Worm (Caenorhabditis elegans) whole organism, young adult: ENCODE results near the gene hut-1.

ENCODE experiments used
- B0336.3 ChIP-seq: fragments of 200-800 bp; sonication (Bioruptor generic); IDR thresholded peaks from 2 replicates; pipeline ENCODE4 v1.3.6; 2022; ENCODE audit warnings: missing genetic modification characterization, missing compliant biosample characterization
- F22D6.2 ChIP-seq: sonication (generic microtip); optimal IDR thresholded peaks from 2 replicates; lab custom pipeline; 2016; ENCODE audit warnings: mild to moderate bottlenecking, missing genetic modification characterization, missing compliant biosample characterization
- F55B11.4 ChIP-seq: sonication (generic microtip); optimal IDR thresholded peaks from 2 replicates; lab custom pipeline; 2016; ENCODE audit warnings: missing compliant biosample characterization, missing genetic modification characterization, borderline replicate concordance; ENCODE audit not compliant: insufficient read depth
- F57C9.4 ChIP-seq: sonication (generic microtip); optimal IDR thresholded peaks from 2 replicates; lab custom pipeline; 2017; ENCODE audit warnings: mild to moderate bottlenecking, missing genetic modification characterization, missing compliant biosample characterization
- ama-1 ChIP-seq, 3 experiments: fragments of 150-350 bp in 1 of 3; sonication (generic microtip) in 2 of 3; optimal IDR thresholded peaks; 2 replicates each; lab custom pipeline; 2014 to 2018; ENCODE audit warnings: missing biosample characterization in 2 of 3, missing genetic modification characterization in 2 of 3, missing genetic modification reagents in 2 of 3
- athp-1 ChIP-seq: sonication (generic microtip); optimal IDR thresholded peaks from 2 replicates; lab custom pipeline; 2017; ENCODE audit warnings: mild to moderate bottlenecking, missing genetic modification characterization, missing compliant biosample characterization
- egrh-3 ChIP-seq: fragments of 200-800 bp; sonication (Bioruptor generic); IDR thresholded peaks from 2 replicates; pipeline ENCODE4 v1.3.6; 2022; ENCODE audit warnings: missing genetic modification reagents, missing genetic modification characterization, missing compliant biosample characterization
- ets-4 ChIP-seq: fragments of 200-800 bp; sonication (Bioruptor generic); optimal IDR thresholded peaks from 2 replicates; lab custom pipeline; 2018; ENCODE audit warnings: mild to moderate bottlenecking, missing genetic modification characterization, missing compliant biosample characterization
- hmg-20 ChIP-seq: fragments of 200-800 bp; sonication (Bioruptor generic); IDR thresholded peaks from 2 replicates; pipeline ENCODE4 v1.3.6; 2022; ENCODE audit warnings: missing genetic modification reagents, missing genetic modification characterization, missing compliant biosample characterization
- madf-8 ChIP-seq: fragments of 200-800 bp; sonication (Bioruptor generic); conservative IDR thresholded peaks from 2 replicates; pipeline ENCODE4 v1.3.6; 2022; ENCODE audit warnings: missing genetic modification reagents, missing genetic modification characterization, missing compliant biosample characterization
- nfya-1 ChIP-seq: sonication (generic microtip); optimal IDR thresholded peaks from 2 replicates; lab custom pipeline; 2017; ENCODE audit warnings: antibody characterized with exemption, missing compliant biosample characterization, missing genetic modification characterization, borderline replicate concordance; ENCODE audit not compliant: insufficient read depth
- unc-62 ChIP-seq: fragments of 150-350 bp; optimal IDR thresholded peaks from 2 replicates; lab custom pipeline; 2014; ENCODE audit warnings: missing biosample characterization, missing genetic modification reagents, missing genetic modification characterization
- ztf-25 ChIP-seq: fragments of 200-800 bp; sonication (Bioruptor generic); IDR thresholded peaks from 2 replicates; pipeline ENCODE4 v1.3.6; 2022; ENCODE audit warnings: missing genetic modification reagents, missing genetic modification characterization, missing compliant biosample characterization
- ztf-26 ChIP-seq: sonication (generic microtip); optimal IDR thresholded peaks from 2 replicates; lab custom pipeline; 2017; ENCODE audit warnings: missing genetic modification characterization, missing compliant biosample characterization

ce11 chrIII:12743515-12743914 is 32.2 kb downstream of the hut-1 start:
- TF ChIP-seq B0336.3 (GFP tag; lab: Robert Waterston, UW) (no peak), ztf-25 (GFP tag; lab: Robert Waterston, UW) (no peak), madf-8 (GFP tag; lab: Robert Waterston, UW) (no peak), F57C9.4 (tag; lab: Kevin White, UChicago) (no peak), nfya-1 (no peak), ama-1 (optimal IDR thresholded peaks at IDR 0.05; lab: Kevin White, UChicago) (no peak), ama-1 (GFP tag; optimal IDR thresholded peaks at IDR 0.05; lab: Kevin White, UChicago) (no peak), unc-62 (no peak), hmg-20 (GFP tag; lab: Robert Waterston, UW) (no peak), athp-1 (tag; lab: Kevin White, UChicago) (no peak), F22D6.2 (tag; lab: Kevin White, UChicago) (no peak), F55B11.4 (tag; lab: Kevin White, UChicago) (no peak), ets-4 (GFP tag; lab: Kevin White, UChicago) (no peak), ztf-26 (no peak), egrh-3 (GFP tag; lab: Robert Waterston, UW) (peak; percentile 50; the same call in 1 of the 2 replicates)
